Fruit fly (Drosophila melanogaster) whole organism: ENCODE measurements around the gene mRpL32.

Experiments used
- CG8478 ChIP-seq: fragments of >200 bp; optimal IDR thresholded peaks from 2 replicates; lab custom pipeline; 2018; ENCODE audit warnings: inconsistent platforms
- Dll ChIP-seq: fragments of >200 bp; optimal IDR thresholded peaks from 2 replicates; lab custom pipeline; 2017
- EcR ChIP-seq, 2 experiments: fragments of >200 bp; optimal IDR thresholded peaks; 2 replicates each; lab custom pipeline; 2017; ENCODE audit warnings: missing biosample characterization in 2 of 2, missing genetic modification characterization in 2 of 2, missing genetic modification reagents in 2 of 2
- pan ChIP-seq: fragments of >200 bp; optimal IDR thresholded peaks from 2 replicates; lab custom pipeline; 2017
- psq ChIP-seq: fragments of >200 bp; optimal IDR thresholded peaks from 2 replicates; lab custom pipeline; 2017
- usp ChIP-seq: fragments of >200 bp; optimal IDR thresholded peaks from 2 replicates; lab custom pipeline; 2017; ENCODE audit warnings: missing biosample characterization, missing genetic modification characterization, mixed read lengths

dm6 chr3R:31259947-31260346 lies 7.3 kb downstream of the mRpL32 start, which contains the start of gene CAH16:
- TF ChIP-seq CG8478 (no peak), psq (lab: Kevin White, UChicago) (no peak), usp (GFP tag; lab: Kevin White, UChicago) (no peak), Dll (no peak), pan (lab: Kevin White, UChicago) (no peak), EcR (GFP tag; optimal IDR thresholded peaks at IDR 0.05; lab: Kevin White, UChicago) (no peak)
